Fruit fly (Drosophila melanogaster) whole organism, embryonic: ENCODE data around the gene CG45544.

Experiments
- B-H1 ChIP-seq: fragments of 200-800 bp; sonication (Bioruptor generic); IDR thresholded peaks from 3 replicates; pipeline ENCODE4 v1.3.6; 2022; ENCODE audit warnings: missing biosample characterization, missing genetic modification characterization
- CG10267 ChIP-seq: fragments of 200-800 bp; sonication (Bioruptor generic); optimal IDR thresholded peaks from 2 replicates; lab custom pipeline; 2018; ENCODE audit warnings: missing biosample characterization, mild to moderate bottlenecking, missing genetic modification characterization, moderate library complexity
- CG10979 ChIP-seq: fragments of 200-800 bp; sonication (Bioruptor generic); optimal IDR thresholded peaks from 2 replicates; lab custom pipeline; 2018; ENCODE audit warnings: missing biosample characterization, mild to moderate bottlenecking, missing genetic modification characterization, moderate library complexity
- CG12391 ChIP-seq: fragments of 200-800 bp; sonication (Bioruptor generic); optimal IDR thresholded peaks from 3 replicates; lab custom pipeline; 2018; ENCODE audit warnings: missing biosample characterization, mild to moderate bottlenecking, missing genetic modification characterization, moderate library complexity
- CG12942 ChIP-seq: fragments of 200-800 bp; sonication (Bioruptor generic); optimal IDR thresholded peaks from 3 replicates; lab custom pipeline; 2016; ENCODE audit warnings: missing biosample characterization, missing genetic modification characterization
- CG13296 ChIP-seq: fragments of 200-800 bp; sonication (Bioruptor generic); optimal IDR thresholded peaks from 3 replicates; lab custom pipeline; 2018; ENCODE audit warnings: missing biosample characterization, mild to moderate bottlenecking, missing genetic modification characterization
- CG15073 ChIP-seq: fragments of 200-800 bp; sonication (Bioruptor generic); optimal IDR thresholded peaks from 2 replicates; lab custom pipeline; 2016; ENCODE audit warnings: missing biosample characterization, missing genetic modification characterization
- CG18262 ChIP-seq: fragments of 200-800 bp; optimal IDR thresholded peaks from 3 replicates; lab custom pipeline; 2019; ENCODE audit warnings: missing biosample characterization, mild to moderate bottlenecking, missing genetic modification characterization, moderate library complexity
- CG2712 ChIP-seq: fragments of 200-800 bp; optimal IDR thresholded peaks from 3 replicates; lab custom pipeline; 2019; ENCODE audit warnings: missing biosample characterization, mild to moderate bottlenecking, missing genetic modification characterization, moderate library complexity
- CG31224 ChIP-seq: fragments of 200-800 bp; sonication (Bioruptor generic); IDR thresholded peaks from 2 replicates; pipeline ENCODE4 v1.3.6; 2022; ENCODE audit warnings: missing biosample characterization, missing genetic modification characterization
- CG6175 ChIP-seq: fragments of 200-800 bp; sonication (Bioruptor generic); IDR thresholded peaks from 3 replicates; pipeline ENCODE4 v1.3.6; 2022; ENCODE audit warnings: missing biosample characterization, missing genetic modification characterization
- CG6254 ChIP-seq: fragments of 200-800 bp; sonication (Bioruptor generic); optimal IDR thresholded peaks from 3 replicates; lab custom pipeline; 2017; ENCODE audit warnings: mild to moderate bottlenecking, missing biosample characterization, missing genetic modification reagents, missing genetic modification characterization
- CG7745 ChIP-seq: fragments of 200-800 bp; sonication (Bioruptor generic); optimal IDR thresholded peaks from 2 replicates; lab custom pipeline; 2018; ENCODE audit warnings: missing biosample characterization, mild to moderate bottlenecking, missing genetic modification characterization, moderate library complexity
- CG8089 ChIP-seq: fragments of 200-800 bp; sonication (Bioruptor generic); optimal IDR thresholded peaks from 3 replicates; lab custom pipeline; 2016; ENCODE audit warnings: missing biosample characterization, missing genetic modification characterization
- CG9609 ChIP-seq: fragments of 200-800 bp; sonication (Bioruptor generic); optimal IDR thresholded peaks from 3 replicates; lab custom pipeline; 2016; ENCODE audit warnings: missing biosample characterization, missing genetic modification characterization
- CG9876 ChIP-seq: fragments of 200-800 bp; sonication (Bioruptor generic); optimal IDR thresholded peaks from 2 replicates; lab custom pipeline; 2016; ENCODE audit warnings: missing biosample characterization, missing genetic modification characterization
- Camta ChIP-seq: fragments of 200-800 bp; sonication (Bioruptor generic); optimal IDR thresholded peaks from 2 replicates; lab custom pipeline; 2016; ENCODE audit warnings: missing biosample characterization, missing genetic modification characterization
- D19A ChIP-seq: fragments of 200-800 bp; optimal IDR thresholded peaks from 3 replicates; lab custom pipeline; 2019; ENCODE audit warnings: missing biosample characterization, mild to moderate bottlenecking, missing genetic modification characterization, moderate library complexity
- Ets65A ChIP-seq: fragments of 200-800 bp; sonication (Bioruptor generic); peaks from one replicate; lab custom pipeline; 2016; ENCODE audit warnings: missing biosample characterization, missing genetic modification characterization
- GATAe ChIP-seq: fragments of 200-800 bp; sonication (Bioruptor generic); conservative IDR thresholded peaks from 2 replicates; pipeline ENCODE4 v1.3.6; 2022; ENCODE audit warnings: missing biosample characterization, missing genetic modification characterization
- Hmr ChIP-seq: fragments of 200-800 bp; sonication (Bioruptor generic); optimal IDR thresholded peaks from 3 replicates; lab custom pipeline; 2017; ENCODE audit warnings: mild to moderate bottlenecking, missing biosample characterization, missing genetic modification reagents, missing genetic modification characterization
- Pdp1 ChIP-seq, 2 experiments: fragments of 200-800 bp; sonication (Bioruptor generic); optimal IDR thresholded peaks; 3 replicates each; lab custom pipeline; 2016; ENCODE audit warnings: missing biosample characterization in 2 of 2, missing genetic modification characterization in 2 of 2, mild to moderate bottlenecking in 1 of 2, moderate library complexity in 1 of 2
- Sox100B ChIP-seq: fragments of 200-800 bp; sonication (Bioruptor generic); optimal IDR thresholded peaks from 3 replicates; lab custom pipeline; 2018; ENCODE audit warnings: missing biosample characterization, mild to moderate bottlenecking, missing genetic modification characterization
- Ssrp ChIP-seq: fragments of 200-800 bp; sonication (Bioruptor generic); optimal IDR thresholded peaks from 2 replicates; lab custom pipeline; 2018; ENCODE audit warnings: missing biosample characterization, mild to moderate bottlenecking, missing genetic modification characterization, moderate library complexity
- Xrp1 ChIP-seq: fragments of 200-800 bp; sonication (Bioruptor generic); IDR thresholded peaks from 2 replicates; pipeline ENCODE4 v1.3.6; 2022; ENCODE audit warnings: missing biosample characterization, missing genetic modification characterization
- amos ChIP-seq: fragments of 200-800 bp; sonication (Bioruptor generic); IDR thresholded peaks from 2 replicates; pipeline ENCODE4 v1.3.6; 2022; ENCODE audit warnings: missing biosample characterization, missing genetic modification characterization; ENCODE audit not compliant: partially characterized antibody
- ara ChIP-seq: fragments of 200-800 bp; sonication (Bioruptor generic); IDR thresholded peaks from 2 replicates; pipeline ENCODE4 v1.3.6; 2022; ENCODE audit warnings: missing biosample characterization, missing genetic modification characterization
- croc ChIP-seq: fragments of 200-800 bp; sonication (Bioruptor generic); conservative IDR thresholded peaks from 3 replicates; pipeline ENCODE4 v1.3.6; 2022; ENCODE audit warnings: missing biosample characterization, missing genetic modification characterization
- dmrt11E ChIP-seq: fragments of 200-800 bp; sonication (Bioruptor generic); optimal IDR thresholded peaks from 3 replicates; lab custom pipeline; 2018; ENCODE audit warnings: missing biosample characterization, mild to moderate bottlenecking, missing genetic modification characterization, moderate library complexity
- gce ChIP-seq: fragments of 200-800 bp; sonication (Bioruptor generic); IDR thresholded peaks from 3 replicates; pipeline ENCODE4 v1.3.6; 2022; ENCODE audit warnings: missing biosample characterization, missing genetic modification characterization
- gcm2 ChIP-seq: fragments of 200-800 bp; sonication (Bioruptor generic); optimal IDR thresholded peaks from 2 replicates; lab custom pipeline; 2016; ENCODE audit warnings: missing biosample characterization, missing genetic modification characterization
- gem ChIP-seq: fragments of 200-800 bp; sonication (Bioruptor generic); optimal IDR thresholded peaks from 2 replicates; lab custom pipeline; 2019; ENCODE audit warnings: missing biosample characterization, mild to moderate bottlenecking, missing genetic modification characterization, moderate library complexity
- her ChIP-seq: fragments of 200-800 bp; sonication (Bioruptor generic); optimal IDR thresholded peaks from 2 replicates; lab custom pipeline; 2016; ENCODE audit warnings: missing biosample characterization, missing genetic modification characterization
- ken ChIP-seq: fragments of 200-800 bp; sonication (Bioruptor generic); IDR thresholded peaks from 3 replicates; pipeline ENCODE4 v1.3.6; 2022; ENCODE audit warnings: missing biosample characterization, missing genetic modification characterization
- knrl ChIP-seq: fragments of 200-800 bp; sonication (Bioruptor generic); IDR thresholded peaks from 3 replicates; pipeline ENCODE4 v1.3.6; 2022; ENCODE audit warnings: missing biosample characterization, missing genetic modification characterization; ENCODE audit not compliant: partially characterized antibody
- lab ChIP-seq: fragments of 200-800 bp; sonication (Bioruptor generic); optimal IDR thresholded peaks from 3 replicates; lab custom pipeline; 2017; ENCODE audit warnings: missing biosample characterization, missing genetic modification characterization, mild to moderate bottlenecking, moderate library complexity, missing genetic modification reagents
- lilli ChIP-seq: fragments of 200-800 bp; sonication (Bioruptor generic); optimal IDR thresholded peaks from 3 replicates; lab custom pipeline; 2016; ENCODE audit warnings: missing biosample characterization, missing genetic modification characterization
- lola ChIP-seq, 3 experiments: fragments of >200 bp in 2 of 3; fragments of 200-800 bp in 1 of 3; sonication (Bioruptor generic) in 1 of 3; optimal IDR thresholded peaks; 2 replicates each; lab custom pipeline; 2017 to 2019; ENCODE audit warnings: missing biosample characterization in 3 of 3, missing genetic modification characterization in 3 of 3, mild to moderate bottlenecking in 1 of 3, moderate library complexity in 1 of 3
- pros ChIP-seq: fragments of 200-800 bp; sonication (Bioruptor generic); optimal IDR thresholded peaks from 3 replicates; lab custom pipeline; 2019; ENCODE audit warnings: missing biosample characterization, mild to moderate bottlenecking, missing genetic modification characterization, moderate library complexity
- row ChIP-seq: fragments of 200-800 bp; sonication (Bioruptor generic); IDR thresholded peaks from 3 replicates; pipeline ENCODE4 v1.3.6; 2022; ENCODE audit warnings: missing biosample characterization, missing genetic modification characterization
- run ChIP-seq: fragments of 200-800 bp; sonication (Bioruptor generic); optimal IDR thresholded peaks from 3 replicates; lab custom pipeline; 2018; ENCODE audit warnings: missing biosample characterization, mild to moderate bottlenecking, missing genetic modification characterization
- sens ChIP-seq: fragments of 200-800 bp; sonication (Bioruptor generic); peaks from one replicate; lab custom pipeline; 2016; ENCODE audit warnings: missing biosample characterization, missing genetic modification characterization
- sens-2 ChIP-seq: fragments of 200-800 bp; sonication (Bioruptor generic); IDR thresholded peaks from 2 replicates; pipeline ENCODE4 v1.3.6; 2022; ENCODE audit warnings: missing biosample characterization, missing genetic modification characterization
- sna ChIP-seq: fragments of 200-800 bp; sonication (Bioruptor generic); IDR thresholded peaks from 2 replicates; pipeline ENCODE4 v1.3.6; 2022; ENCODE audit warnings: missing biosample characterization, missing genetic modification characterization; ENCODE audit not compliant: partially characterized antibody
- ttk ChIP-seq: fragments of 200-800 bp; sonication (Bioruptor generic); IDR thresholded peaks from 2 replicates; pipeline ENCODE4 v2.1.2; 2022; ENCODE audit warnings: missing biosample characterization, missing genetic modification characterization

CG45544 gene

DNA sequence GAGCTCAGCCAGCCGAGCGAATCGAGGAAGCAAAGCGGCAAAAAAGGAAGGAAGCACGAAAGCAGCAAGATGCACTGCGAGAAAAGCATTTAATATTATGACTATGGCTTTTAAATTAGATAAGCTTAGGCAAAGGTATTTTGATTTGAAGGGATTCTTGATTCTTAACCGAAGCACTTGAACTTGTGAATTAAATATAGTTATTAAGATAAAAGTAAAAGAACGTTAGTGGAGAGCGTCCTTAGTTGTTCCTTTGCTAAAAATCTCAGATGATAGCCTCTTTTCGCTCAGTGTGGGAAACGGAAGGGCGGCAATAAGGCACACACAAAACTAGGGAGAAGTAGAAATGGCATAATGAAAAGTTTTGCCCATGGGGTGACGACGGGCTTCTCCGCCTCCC is 12.9 kb downstream of the CG45544 start (continued):
- peak; percentile 75 for TF ChIP-seq sens (GFP tag; lab: Kevin White, UChicago)

DNA sequence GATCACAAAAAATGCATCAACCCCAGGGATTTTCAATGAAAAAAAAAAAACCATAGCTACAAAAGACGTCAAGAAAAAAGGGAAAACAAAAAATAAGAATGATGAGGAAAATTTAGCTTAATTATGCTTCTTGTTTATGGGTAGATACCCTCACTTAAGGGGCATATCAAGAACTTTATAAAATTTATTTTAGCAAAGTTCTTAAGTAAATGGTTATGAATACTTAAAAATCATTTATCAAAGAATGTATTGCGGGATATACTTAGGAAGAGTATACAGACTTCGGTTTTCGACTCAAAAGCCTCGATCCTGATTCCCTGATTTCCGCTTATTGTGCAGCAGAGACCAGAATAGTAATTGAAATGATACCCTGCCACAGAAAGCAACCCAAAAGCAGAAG is 16.7 kb downstream of the CG45544 start:
- 0 out of 2 replicates have a peak, but pooled peaks have one; percentile 21 for TF ChIP-seq Xrp1 (GFP tag; lab: Robert Waterston, UW)
- TF ChIP-seq croc (GFP tag; lab: Robert Waterston, UW), result no peak
- no peak for TF ChIP-seq CG12391
- TF ChIP-seq sna (GFP tag; lab: Robert Waterston, UW), result no peak
- no peak for TF ChIP-seq knrl (GFP tag; lab: Robert Waterston, UW)
- TF ChIP-seq CG6175 (GFP tag; lab: Robert Waterston, UW), result no peak
- TF ChIP-seq CG7745 (tag; lab: Kevin White, UChicago), result no peak
- TF ChIP-seq amos (GFP tag; lab: Robert Waterston, UW), result no peak
- TF ChIP-seq dmrt11E (tag; lab: Kevin White, UChicago), result peak; percentile 57
- no peak for TF ChIP-seq pros (GFP tag; lab: Kevin White, UChicago)
- TF ChIP-seq CG18262, result peak; percentile 17
- TF ChIP-seq her (GFP tag; lab: Kevin White, UChicago), result no peak
- no peak for TF ChIP-seq Hmr
- peak; percentile 23 for TF ChIP-seq gem
- peak; percentile 14; the same call in 1 of the 2 replicates for TF ChIP-seq ara
- peak; percentile 30 for TF ChIP-seq CG2712
- TF ChIP-seq CG6254 (GFP tag; lab: Kevin White, UChicago), result no peak
- TF ChIP-seq CG13296 (GFP tag; lab: Kevin White, UChicago), result no peak
- TF ChIP-seq Ssrp (tag; lab: Kevin White, UChicago), result no peak
- no peak for TF ChIP-seq CG8089
- TF ChIP-seq CG31224, result no peak
- no peak for TF ChIP-seq gcm2 (GFP tag; lab: Kevin White, UChicago)
- no peak for TF ChIP-seq lilli (GFP tag; lab: Kevin White, UChicago)
- peak in 1 of 3 experiments; percentile 10 for TF ChIP-seq lola (GFP tag; optimal IDR thresholded peaks at IDR 0.05; lab: Kevin White, UChicago)
- TF ChIP-seq run, result no peak
- TF ChIP-seq D19A, result peak; percentile 97
- TF ChIP-seq Sox100B (GFP tag; lab: Kevin White, UChicago), result no peak
- no peak for TF ChIP-seq CG9609
- no peak for TF ChIP-seq ttk
- no peak for TF ChIP-seq CG10267 (tag; lab: Kevin White, UChicago)
- TF ChIP-seq CG12942 (GFP tag; lab: Kevin White, UChicago), result no peak
- no peak for TF ChIP-seq gce (GFP tag; lab: Robert Waterston, UW)
- no peak for TF ChIP-seq CG15073 (GFP tag; lab: Kevin White, UChicago)
- TF ChIP-seq row (GFP tag; lab: Robert Waterston, UW), result peak; percentile 50; the same call in 2 of the 3 replicates
- TF ChIP-seq sens-2 (GFP tag; lab: Robert Waterston, UW), result 0 out of 2 replicates have a peak, but pooled peaks have one; percentile 22
- no peak for TF ChIP-seq GATAe
- TF ChIP-seq Pdp1 (GFP tag; optimal IDR thresholded peaks at IDR 0.05; lab: Kevin White, UChicago), result no peak
- no peak for TF ChIP-seq CG9876 (GFP tag; lab: Kevin White, UChicago)
- no peak for TF ChIP-seq Camta
- peak; percentile 79 for TF ChIP-seq sens (GFP tag; lab: Kevin White, UChicago)
- TF ChIP-seq CG10979, result peak; percentile 9
- TF ChIP-seq B-H1 (GFP tag; lab: Robert Waterston, UW), result no peak
- TF ChIP-seq ken (GFP tag; lab: Robert Waterston, UW), result no peak
- no peak for TF ChIP-seq lab (GFP tag; lab: Kevin White, UChicago)
- TF ChIP-seq Ets65A, result no peak
